Worm (Caenorhabditis elegans) whole organism, L4 larva: Measurements from ENCODE around the gene pde-12.

Source experiments
- D1046.2 ChIP-seq: fragments of 200-800 bp; sonication (Bioruptor generic); IDR thresholded peaks from 2 replicates; pipeline ENCODE4 v1.3.6; 2022; ENCODE audit warnings: missing genetic modification characterization, missing compliant biosample characterization
- F10B5.3 ChIP-seq: sonication (generic microtip); optimal IDR thresholded peaks from 2 replicates; lab custom pipeline; 2016; ENCODE audit warnings: mild to moderate bottlenecking, missing genetic modification characterization, missing compliant biosample characterization
- F49E8.2 ChIP-seq: sonication (generic microtip); optimal IDR thresholded peaks from 2 replicates; lab custom pipeline; 2016; ENCODE audit warnings: missing compliant biosample characterization, mild to moderate bottlenecking, missing genetic modification characterization, borderline replicate concordance
- R02D3.7 ChIP-seq: fragments of 150-350 bp; sonication (generic microtip); optimal IDR thresholded peaks from 3 replicates; lab custom pipeline; 2014; ENCODE audit warnings: missing biosample characterization, missing genetic modification characterization
- Y105C5A.15 ChIP-seq: fragments of 200-800 bp; sonication (Bioruptor generic); IDR thresholded peaks from 2 replicates; pipeline ENCODE4 v1.3.6; 2022; ENCODE audit warnings: missing genetic modification characterization, missing compliant biosample characterization
- Y5F2A.4 ChIP-seq: fragments of 200-800 bp; sonication (Bioruptor generic); optimal IDR thresholded peaks from 2 replicates; lab custom pipeline; 2018; ENCODE audit warnings: mild to moderate bottlenecking, missing genetic modification characterization, missing compliant biosample characterization
- Y75B8A.6 ChIP-seq: fragments of 200-800 bp; sonication (Bioruptor generic); IDR thresholded peaks from 2 replicates; pipeline ENCODE4 v1.3.6; 2022; ENCODE audit warnings: missing genetic modification reagents, missing genetic modification characterization, missing compliant biosample characterization
- ZK337.2 ChIP-seq: fragments of 200-800 bp; sonication (Bioruptor generic); IDR thresholded peaks from 2 replicates; pipeline ENCODE4 v1.3.6; 2022; ENCODE audit warnings: missing genetic modification reagents, missing genetic modification characterization, missing compliant biosample characterization
- attf-4 ChIP-seq: sonication (generic microtip); optimal IDR thresholded peaks from 3 replicates; lab custom pipeline; 2017; ENCODE audit warnings: missing biosample characterization, missing genetic modification characterization
- ceh-32 ChIP-seq: sonication (generic microtip); optimal IDR thresholded peaks from 2 replicates; lab custom pipeline; 2016; ENCODE audit warnings: mild to moderate bottlenecking, missing genetic modification characterization, missing compliant biosample characterization; ENCODE audit not compliant: poor library complexity
- ceh-44 ChIP-seq: fragments of 200-800 bp; sonication (Bioruptor generic); IDR thresholded peaks from 2 replicates; pipeline ENCODE4 v1.3.6; 2022; ENCODE audit warnings: missing genetic modification reagents, missing genetic modification characterization, missing compliant biosample characterization
- ceh-62 ChIP-seq: sonication (generic microtip); optimal IDR thresholded peaks from 2 replicates; lab custom pipeline; 2017; ENCODE audit warnings: missing biosample characterization, missing genetic modification characterization
- ces-1 ChIP-seq: fragments of 150-350 bp; sonication (generic microtip); optimal IDR thresholded peaks from 4 replicates; lab custom pipeline; 2014; ENCODE audit warnings: missing biosample characterization, missing genetic modification reagents, missing genetic modification characterization
- daf-16 ChIP-seq, 3 experiments: sonication (generic microtip); optimal IDR thresholded peaks; 2 replicates each; lab custom pipeline; 2016 to 2017; ENCODE audit warnings: missing genetic modification characterization in 3 of 3, missing genetic modification reagents in 3 of 3, mild to moderate bottlenecking in 2 of 3, missing compliant biosample characterization in 2 of 3, missing biosample characterization in 1 of 3, moderate library complexity in 1 of 3
- daf-19 ChIP-seq: fragments of 200-800 bp; sonication (Bioruptor generic); conservative IDR thresholded peaks from 2 replicates; pipeline ENCODE4 v1.3.6; 2022; ENCODE audit warnings: missing genetic modification characterization, missing compliant biosample characterization
- daf-8 ChIP-seq: fragments of 200-800 bp; sonication (Bioruptor generic); IDR thresholded peaks from 2 replicates; pipeline ENCODE4 v1.3.6; 2022; ENCODE audit warnings: missing genetic modification characterization, missing compliant biosample characterization
- dmd-6 ChIP-seq: fragments of 200-800 bp; sonication (Bioruptor generic); IDR thresholded peaks from 2 replicates; pipeline ENCODE4 v1.3.6; 2022; ENCODE audit warnings: missing genetic modification reagents, missing genetic modification characterization, missing compliant biosample characterization
- dmd-8 ChIP-seq: fragments of 200-800 bp; sonication (Bioruptor generic); IDR thresholded peaks from 2 replicates; pipeline ENCODE4 v1.3.6; 2022; ENCODE audit warnings: missing genetic modification characterization, missing compliant biosample characterization
- dpl-1 ChIP-seq: fragments of 150-350 bp; optimal IDR thresholded peaks from 2 replicates; lab custom pipeline; 2014; ENCODE audit warnings: missing biosample characterization, missing genetic modification reagents, missing genetic modification characterization
- duxl-1 ChIP-seq: sonication (generic microtip); optimal IDR thresholded peaks from 2 replicates; lab custom pipeline; 2016; ENCODE audit warnings: mild to moderate bottlenecking, missing genetic modification characterization, moderate library complexity, missing compliant biosample characterization; ENCODE audit not compliant: poor library complexity
- dve-1 ChIP-seq: sonication (generic microtip); optimal IDR thresholded peaks from 2 replicates; lab custom pipeline; 2017; ENCODE audit warnings: antibody characterized with exemption, mild to moderate bottlenecking, missing genetic modification characterization, missing compliant biosample characterization; ENCODE audit not compliant: insufficient read depth
- fkh-10 ChIP-seq: fragments of 150-350 bp; optimal IDR thresholded peaks from 2 replicates; lab custom pipeline; 2014; ENCODE audit warnings: missing biosample characterization, missing genetic modification reagents, missing genetic modification characterization
- fos-1 ChIP-seq: fragments of 150-350 bp; optimal IDR thresholded peaks from 2 replicates; lab custom pipeline; 2014; ENCODE audit warnings: missing biosample characterization, missing genetic modification characterization
- gei-8 ChIP-seq: fragments of 200-800 bp; sonication (Bioruptor generic); optimal IDR thresholded peaks from 2 replicates; lab custom pipeline; 2018; ENCODE audit warnings: mild to moderate bottlenecking, missing genetic modification characterization, missing compliant biosample characterization
- hlh-11 ChIP-seq: fragments of 200-800 bp; sonication (Bioruptor generic); optimal IDR thresholded peaks from 2 replicates; lab custom pipeline; 2018; ENCODE audit warnings: mild to moderate bottlenecking, missing genetic modification characterization, missing compliant biosample characterization
- hlh-30 ChIP-seq: sonication (generic microtip); optimal IDR thresholded peaks from 2 replicates; lab custom pipeline; 2017; ENCODE audit warnings: antibody characterized with exemption, mild to moderate bottlenecking, missing genetic modification characterization, missing compliant biosample characterization; ENCODE audit not compliant: insufficient read depth
- jun-1 ChIP-seq: fragments of 150-350 bp; optimal IDR thresholded peaks from 2 replicates; lab custom pipeline; 2014; ENCODE audit warnings: missing biosample characterization, missing genetic modification reagents, missing genetic modification characterization
- lin-15B ChIP-seq: fragments of 150-350 bp; sonication (generic microtip); optimal IDR thresholded peaks from 3 replicates; lab custom pipeline; 2014; ENCODE audit warnings: missing biosample characterization, missing genetic modification characterization
- lin-29 ChIP-seq: fragments of 200-800 bp; sonication (Bioruptor generic); IDR thresholded peaks from 2 replicates; pipeline ENCODE4 v1.3.6; 2022; ENCODE audit warnings: missing genetic modification reagents, missing genetic modification characterization, missing compliant biosample characterization
- lin-39 ChIP-seq: fragments of 150-350 bp; optimal IDR thresholded peaks from 2 replicates; lab custom pipeline; 2014; ENCODE audit warnings: missing biosample characterization, missing genetic modification reagents, missing genetic modification characterization
- mdl-1 ChIP-seq, 2 experiments: fragments of 150-350 bp in 1 of 2; sonication (generic microtip) in 1 of 2; optimal IDR thresholded peaks; 2 replicates each; lab custom pipeline; 2014 to 2017; ENCODE audit warnings: missing biosample characterization in 2 of 2, missing genetic modification characterization in 2 of 2
- mep-1 ChIP-seq: fragments of 150-350 bp; sonication (generic microtip); optimal IDR thresholded peaks from 3 replicates; lab custom pipeline; 2014; ENCODE audit warnings: missing biosample characterization, missing genetic modification characterization
- mes-2 ChIP-seq: sonication (generic microtip); optimal IDR thresholded peaks from 2 replicates; lab custom pipeline; 2016; ENCODE audit warnings: missing genotype, mild to moderate bottlenecking, missing genetic modification characterization, missing compliant biosample characterization; ENCODE audit not compliant: poor library complexity, severe bottlenecking
- mxl-2 ChIP-seq: fragments of 200-800 bp; sonication (Bioruptor generic); conservative IDR thresholded peaks from 2 replicates; pipeline ENCODE4 v1.3.6; 2022; ENCODE audit warnings: missing genetic modification reagents, missing genetic modification characterization, missing compliant biosample characterization
- nhr-10 ChIP-seq: fragments of 150-350 bp; optimal IDR thresholded peaks from 2 replicates; lab custom pipeline; 2014; ENCODE audit warnings: missing biosample characterization, missing genetic modification characterization
- nhr-11 ChIP-seq: fragments of 150-350 bp; optimal IDR thresholded peaks from 2 replicates; lab custom pipeline; 2014; ENCODE audit warnings: missing biosample characterization, missing genetic modification characterization
- nhr-111 ChIP-seq: fragments of 200-800 bp; sonication (Bioruptor generic); optimal IDR thresholded peaks from 2 replicates; lab custom pipeline; 2018; ENCODE audit warnings: mild to moderate bottlenecking, missing genetic modification characterization, missing compliant biosample characterization
- nhr-237 ChIP-seq: sonication (generic microtip); optimal IDR thresholded peaks from 2 replicates; lab custom pipeline; 2017; ENCODE audit warnings: missing biosample characterization, missing genetic modification characterization
- nhr-25 ChIP-seq: sonication (generic microtip); optimal IDR thresholded peaks from 2 replicates; lab custom pipeline; 2017; ENCODE audit warnings: missing genetic modification characterization, mild to moderate bottlenecking, missing compliant biosample characterization, antibody characterized with exemption, moderate library complexity, borderline replicate concordance; ENCODE audit not compliant: insufficient read depth
- nhr-76 ChIP-seq: fragments of 150-350 bp; optimal IDR thresholded peaks from 2 replicates; lab custom pipeline; 2014; ENCODE audit warnings: missing biosample characterization, missing genetic modification characterization
- rbr-2 ChIP-seq: sonication (generic microtip); optimal IDR thresholded peaks from 2 replicates; lab custom pipeline; 2016; ENCODE audit warnings: missing genotype, missing genetic modification characterization, missing compliant biosample characterization
- set-16 ChIP-seq: fragments of 200-800 bp; sonication (Bioruptor generic); IDR thresholded peaks from 2 replicates; pipeline ENCODE4 v1.3.6; 2022; ENCODE audit warnings: missing genetic modification reagents, missing genetic modification characterization, missing compliant biosample characterization
- snpc-1.2 ChIP-seq: fragments of 200-800 bp; sonication (Bioruptor generic); IDR thresholded peaks from 2 replicates; pipeline ENCODE4 v1.3.6; 2022; ENCODE audit warnings: missing genetic modification reagents, missing genetic modification characterization, missing compliant biosample characterization
- spr-3 ChIP-seq: fragments of 200-800 bp; sonication (Bioruptor generic); optimal IDR thresholded peaks from 2 replicates; lab custom pipeline; 2018; ENCODE audit warnings: mild to moderate bottlenecking, missing genetic modification characterization, missing compliant biosample characterization
- tra-1 ChIP-seq: fragments of 200-800 bp; sonication (Bioruptor generic); IDR thresholded peaks from 2 replicates; pipeline ENCODE4 v1.3.6; 2022; ENCODE audit warnings: missing genetic modification reagents, missing genetic modification characterization, missing compliant biosample characterization
- unc-130 ChIP-seq: sonication (generic microtip); optimal IDR thresholded peaks from 2 replicates; lab custom pipeline; 2016; ENCODE audit warnings: missing genetic modification reagents, missing genetic modification characterization, missing compliant biosample characterization
- unc-39 ChIP-seq: sonication (generic microtip); optimal IDR thresholded peaks from 2 replicates; lab custom pipeline; 2017; ENCODE audit warnings: missing biosample characterization, missing genetic modification characterization
- unc-62 ChIP-seq, 3 experiments: fragments of 150-350 bp in 1 of 3; sonication (generic microtip); optimal IDR thresholded peaks in 2 of 3; peaks in 1 of 3; 1 replicate in 1 of 3; 2 replicates in 2 of 3; lab custom pipeline; 2014 to 2017; ENCODE audit warnings: missing biosample characterization in 3 of 3, missing genetic modification characterization in 3 of 3, missing genetic modification reagents in 3 of 3, missing genotype in 1 of 3
- vab-7 ChIP-seq: fragments of 200-800 bp; sonication (Bioruptor generic); IDR thresholded peaks from 2 replicates; pipeline ENCODE4 v1.3.6; 2022; ENCODE audit warnings: missing genetic modification reagents, missing genetic modification characterization, missing compliant biosample characterization
- zag-1 ChIP-seq: fragments of 150-350 bp; optimal IDR thresholded peaks from 2 replicates; lab custom pipeline; 2014; ENCODE audit warnings: missing biosample characterization, missing genetic modification characterization

Gene pde-12

ce11 chrIII:10818364-10818763, 26.5 kb downstream of the pde-12 start (continued):
- TF ChIP-seq tra-1 (0 out of 2 replicates have a peak, but pooled peaks have one; percentile 37), vab-7 (GFP tag; lab: Robert Waterston, UW) (no peak), dmd-6 (peak; percentile 39; the same call in 1 of the 2 replicates), mep-1 (tag; lab: Kevin White, UChicago) (peak; percentile 86), set-16 (GFP tag; lab: Robert Waterston, UW) (peak; percentile 32; the same call in 1 of the 2 replicates), ceh-62 (tag; lab: Kevin White, UChicago) (no peak), daf-16 (GFP tag; optimal IDR thresholded peaks at IDR 0.05; lab: Kevin White, UChicago) (no peak), daf-16 (tag; optimal IDR thresholded peaks at IDR 0.05; lab: Kevin White, UChicago) (peak; percentile 21), ceh-32 (tag; lab: Kevin White, UChicago) (no peak), unc-130 (GFP tag; lab: Kevin White, UChicago) (no peak), nhr-10 (tag; lab: Kevin White, UChicago) (no peak), Y75B8A.6 (GFP tag; lab: Robert Waterston, UW) (no peak), dpl-1 (GFP tag; lab: Kevin White, UChicago) (peak; percentile 60), duxl-1 (tag; lab: Kevin White, UChicago) (no peak), snpc-1.2 (GFP tag; lab: Robert Waterston, UW) (no peak), lin-29 (no peak), dmd-8 (GFP tag; lab: Robert Waterston, UW) (no peak), daf-19 (GFP tag; lab: Robert Waterston, UW) (no peak), F10B5.3 (tag; lab: Kevin White, UChicago) (no peak), R02D3.7 (tag; lab: Kevin White, UChicago) (no peak), unc-62 (GFP tag; optimal IDR thresholded peaks at IDR 0.05 in 1 of 2; lab: Kevin White, UChicago) (peak in 1 of 2 experiments; percentile 17), unc-62 (tag; optimal IDR thresholded peaks at IDR 0.05; lab: Kevin White, UChicago) (no peak), mxl-2 (GFP tag; lab: Robert Waterston, UW) (no peak), dve-1 (tag; lab: Kevin White, UChicago) (peak; percentile 77), lin-15B (tag; lab: Kevin White, UChicago) (no peak), Y105C5A.15 (no peak), Y5F2A.4 (GFP tag; lab: Kevin White, UChicago) (no peak), mes-2 (tag; lab: Kevin White, UChicago) (peak; percentile 85), ceh-44 (GFP tag; lab: Robert Waterston, UW) (no peak), rbr-2 (tag; lab: Kevin White, UChicago) (peak; percentile 70), gei-8 (GFP tag; lab: Kevin White, UChicago) (no peak), lin-39 (tag; lab: Kevin White, UChicago) (no peak), nhr-111 (GFP tag; lab: Kevin White, UChicago) (no peak), ces-1 (GFP tag; lab: Kevin White, UChicago) (no peak), nhr-11 (tag; lab: Kevin White, UChicago) (peak; percentile 64), nhr-237 (tag; lab: Kevin White, UChicago) (peak; percentile 14), jun-1 (tag; lab: Kevin White, UChicago) (no peak), fos-1 (no peak), hlh-11 (tag; lab: Kevin White, UChicago) (peak; percentile 82), mdl-1 (tag; optimal IDR thresholded peaks at IDR 0.05; lab: Kevin White, UChicago) (peak in 1 of 2 experiments; percentile 15), zag-1 (tag; lab: Kevin White, UChicago) (no peak), spr-3 (GFP tag; lab: Kevin White, UChicago) (no peak), attf-4 (tag; lab: Kevin White, UChicago) (no peak), nhr-25 (tag; lab: Kevin White, UChicago) (peak; percentile 63), hlh-30 (tag; lab: Kevin White, UChicago) (peak; percentile 58), D1046.2 (GFP tag; lab: Robert Waterston, UW) (no peak), F49E8.2 (tag; lab: Kevin White, UChicago) (no peak), nhr-76 (tag; lab: Kevin White, UChicago) (no peak), unc-39 (no peak), fkh-10 (GFP tag; lab: Kevin White, UChicago) (no peak), daf-8 (GFP tag; lab: Robert Waterston, UW) (no peak), ZK337.2 (no peak)
